Worm (Caenorhabditis elegans) whole organism, L2 larva: ENCODE data around the gene Y67D8C.9.
"Not testable (repeated sequence)": the region's sequence is repeated elsewhere in the genome, so short reads cannot be mapped to it uniquely, and the experiment has no call there.

Experiments
- C34F6.9 ChIP-seq: fragments of 150-350 bp; optimal IDR thresholded peaks from 2 replicates; lab custom pipeline; 2014; ENCODE audit warnings: missing biosample characterization, missing genetic modification characterization
- F13H6.1 ChIP-seq: sonication (generic microtip); optimal IDR thresholded peaks from 2 replicates; lab custom pipeline; 2016; ENCODE audit warnings: missing genetic modification characterization, missing compliant biosample characterization
- Y55F3AM.14 ChIP-seq: fragments of 200-800 bp; sonication (Bioruptor generic); optimal IDR thresholded peaks from 2 replicates; lab custom pipeline; 2018; ENCODE audit warnings: mild to moderate bottlenecking, missing genetic modification characterization, missing compliant biosample characterization
- ZK546.5 ChIP-seq: sonication (generic microtip); optimal IDR thresholded peaks from 2 replicates; lab custom pipeline; 2017; ENCODE audit warnings: missing biosample characterization, missing genetic modification characterization
- ama-1 ChIP-seq: fragments of 150-350 bp; optimal IDR thresholded peaks from 2 replicates; lab custom pipeline; 2018; ENCODE audit warnings: inconsistent platforms
- blmp-1 ChIP-seq: sonication (generic microtip); optimal IDR thresholded peaks from 2 replicates; lab custom pipeline; 2017; ENCODE audit warnings: missing genetic modification characterization, mild to moderate bottlenecking, missing compliant biosample characterization, antibody characterized with exemption, moderate library complexity; ENCODE audit not compliant: insufficient read depth
- ceh-16 ChIP-seq: fragments of 150-350 bp; optimal IDR thresholded peaks from 2 replicates; lab custom pipeline; 2014; ENCODE audit warnings: missing biosample characterization, missing genetic modification characterization
- ceh-82 ChIP-seq: fragments of 150-350 bp; optimal IDR thresholded peaks from 2 replicates; lab custom pipeline; 2014; ENCODE audit warnings: missing biosample characterization, missing genetic modification characterization
- crh-2 ChIP-seq: sonication (generic microtip); optimal IDR thresholded peaks from 2 replicates; lab custom pipeline; 2017; ENCODE audit warnings: missing biosample characterization, missing genetic modification characterization
- egl-27 ChIP-seq: sonication (generic microtip); optimal IDR thresholded peaks from 3 replicates; lab custom pipeline; 2017; ENCODE audit warnings: missing biosample characterization, missing genetic modification reagents, missing genetic modification characterization
- elt-1 ChIP-seq: fragments of 150-350 bp; optimal IDR thresholded peaks from 2 replicates; lab custom pipeline; 2014; ENCODE audit warnings: missing biosample characterization, missing genetic modification characterization
- elt-3 ChIP-seq: sonication (generic microtip); optimal IDR thresholded peaks from 2 replicates; lab custom pipeline; 2017; ENCODE audit warnings: missing biosample characterization, missing genetic modification characterization
- fos-1 ChIP-seq: fragments of 150-350 bp; optimal IDR thresholded peaks from 2 replicates; lab custom pipeline; 2014; ENCODE audit warnings: missing biosample characterization, missing genetic modification characterization
- gmeb-1 ChIP-seq: fragments of 150-350 bp; optimal IDR thresholded peaks from 2 replicates; lab custom pipeline; 2014; ENCODE audit warnings: missing biosample characterization, missing genetic modification characterization
- lin-11 ChIP-seq: fragments of 150-350 bp; sonication (generic microtip); optimal IDR thresholded peaks from 2 replicates; lab custom pipeline; 2014; ENCODE audit warnings: missing biosample characterization, missing genetic modification characterization, inconsistent platforms, mixed read lengths
- lin-13 ChIP-seq: fragments of 150-350 bp; optimal IDR thresholded peaks from 2 replicates; lab custom pipeline; 2014; ENCODE audit warnings: missing biosample characterization, missing genetic modification reagents, missing genetic modification characterization
- lin-39 ChIP-seq: fragments of 150-350 bp; optimal IDR thresholded peaks from 2 replicates; lab custom pipeline; 2014; ENCODE audit warnings: missing biosample characterization, missing genetic modification reagents, missing genetic modification characterization
- lsy-2 ChIP-seq, 2 experiments: fragments of 150-350 bp in 1 of 2; sonication (generic microtip) in 1 of 2; optimal IDR thresholded peaks; 2 replicates each; lab custom pipeline; 2014 to 2017; ENCODE audit warnings: missing biosample characterization in 2 of 2, missing genetic modification characterization in 2 of 2
- mab-5 ChIP-seq: fragments of 150-350 bp; optimal IDR thresholded peaks from 2 replicates; lab custom pipeline; 2014; ENCODE audit warnings: missing biosample characterization, missing genetic modification characterization
- mbf-1 ChIP-seq: sonication (generic microtip); optimal IDR thresholded peaks from 2 replicates; lab custom pipeline; 2017; ENCODE audit warnings: missing biosample characterization, missing genetic modification characterization
- mdl-1 ChIP-seq, 2 experiments: fragments of 150-350 bp in 1 of 2; sonication (generic microtip) in 1 of 2; optimal IDR thresholded peaks; 2 replicates each; lab custom pipeline; 2017; ENCODE audit warnings: missing biosample characterization in 2 of 2, missing genetic modification characterization in 2 of 2
- nhr-10 ChIP-seq: sonication (generic microtip); optimal IDR thresholded peaks from 2 replicates; lab custom pipeline; 2017; ENCODE audit warnings: missing biosample characterization, missing genetic modification characterization
- nhr-11 ChIP-seq: fragments of 150-350 bp; optimal IDR thresholded peaks from 2 replicates; lab custom pipeline; 2014; ENCODE audit warnings: missing biosample characterization, missing genetic modification characterization
- nhr-12 ChIP-seq: fragments of 150-350 bp; optimal IDR thresholded peaks from 2 replicates; lab custom pipeline; 2014; ENCODE audit warnings: missing biosample characterization, missing genetic modification characterization
- nhr-129 ChIP-seq: fragments of 150-350 bp; optimal IDR thresholded peaks from 2 replicates; lab custom pipeline; 2014; ENCODE audit warnings: missing biosample characterization, missing genetic modification characterization
- nhr-21 ChIP-seq: fragments of 150-350 bp; optimal IDR thresholded peaks from 2 replicates; lab custom pipeline; 2014; ENCODE audit warnings: missing biosample characterization, missing genetic modification characterization
- nhr-237 ChIP-seq: fragments of 150-350 bp; optimal IDR thresholded peaks from 2 replicates; lab custom pipeline; 2014; ENCODE audit warnings: missing biosample characterization, missing genetic modification characterization
- nhr-25 ChIP-seq: fragments of 150-350 bp; sonication (generic microtip); optimal IDR thresholded peaks from 3 replicates; lab custom pipeline; 2014; ENCODE audit warnings: missing biosample characterization, missing genetic modification characterization
- nhr-6 ChIP-seq: fragments of 150-350 bp; optimal IDR thresholded peaks from 2 replicates; lab custom pipeline; 2014; ENCODE audit warnings: missing biosample characterization, missing genetic modification characterization
- nhr-77 ChIP-seq: fragments of 150-350 bp; optimal IDR thresholded peaks from 2 replicates; lab custom pipeline; 2014; ENCODE audit warnings: missing biosample characterization, missing genetic modification characterization
- peb-1 ChIP-seq: fragments of 150-350 bp; optimal IDR thresholded peaks from 2 replicates; lab custom pipeline; 2014; ENCODE audit warnings: missing biosample characterization, missing genetic modification characterization
- sem-4 ChIP-seq: fragments of 150-350 bp; optimal IDR thresholded peaks from 2 replicates; lab custom pipeline; 2014; ENCODE audit warnings: missing biosample characterization, missing genetic modification reagents, missing genetic modification characterization
- skn-1 ChIP-seq: sonication (generic microtip); optimal IDR thresholded peaks from 2 replicates; lab custom pipeline; 2017; ENCODE audit warnings: missing biosample characterization, missing genetic modification characterization
- sma-3 ChIP-seq: sonication (generic microtip); optimal IDR thresholded peaks from 2 replicates; lab custom pipeline; 2016; ENCODE audit warnings: missing genetic modification reagents, missing genetic modification characterization, missing compliant biosample characterization
- sma-9 ChIP-seq, 2 experiments: fragments of 150-350 bp in 1 of 2; sonication (generic microtip) in 1 of 2; optimal IDR thresholded peaks; 2 replicates each; lab custom pipeline; 2014 to 2016; ENCODE audit warnings: missing genetic modification characterization in 2 of 2, mild to moderate bottlenecking in 1 of 2, missing biosample characterization in 1 of 2, missing compliant biosample characterization in 1 of 2, missing genetic modification reagents in 1 of 2, moderate library complexity in 1 of 2
- snpc-4 ChIP-seq: fragments of 150-350 bp; optimal IDR thresholded peaks from 2 replicates; lab custom pipeline; 2014; ENCODE audit warnings: missing biosample characterization, missing genetic modification characterization
- unc-55 ChIP-seq: fragments of 150-350 bp; sonication (generic microtip); optimal IDR thresholded peaks from 3 replicates; lab custom pipeline; 2014; ENCODE audit warnings: missing biosample characterization, missing genetic modification reagents, missing genetic modification characterization
- unc-62 ChIP-seq: fragments of 150-350 bp; optimal IDR thresholded peaks from 2 replicates; lab custom pipeline; 2014; ENCODE audit warnings: missing biosample characterization, missing genetic modification reagents, missing genetic modification characterization
- zag-1 ChIP-seq: fragments of 150-350 bp; optimal IDR thresholded peaks from 2 replicates; lab custom pipeline; 2014; ENCODE audit warnings: missing biosample characterization, missing genetic modification characterization
- ztf-1 ChIP-seq: fragments of 200-800 bp; sonication (Bioruptor generic); conservative IDR thresholded peaks from 2 replicates; pipeline ENCODE4 v1.3.6; 2022; ENCODE audit warnings: missing genetic modification characterization, missing compliant biosample characterization
- ztf-4 ChIP-seq: fragments of 150-350 bp; optimal IDR thresholded peaks from 2 replicates; lab custom pipeline; 2014; ENCODE audit warnings: missing biosample characterization, missing genetic modification characterization

The Y67D8C.9 gene

DNA sequence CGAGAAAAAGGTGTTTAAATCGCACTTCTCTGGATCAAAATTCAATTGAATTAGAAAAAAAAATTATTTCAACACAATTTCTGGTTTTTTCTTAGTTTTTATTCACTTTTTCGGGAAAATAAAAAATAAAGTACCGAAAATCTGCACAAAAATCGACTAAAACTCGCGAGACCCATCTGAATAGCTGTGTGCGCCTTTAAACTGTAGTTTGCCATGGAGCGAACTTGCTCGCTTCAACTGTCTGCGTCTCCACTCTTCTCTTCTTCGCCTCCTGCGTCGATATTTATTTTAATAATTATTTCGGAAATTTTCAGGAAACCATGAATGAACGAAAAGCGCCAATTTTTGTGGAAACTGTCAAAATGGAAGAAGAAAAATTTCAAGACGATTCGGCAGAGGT, 30.9 kb downstream of the Y67D8C.9 start:
- no peak for TF ChIP-seq skn-1 (tag; lab: Kevin White, UChicago)
- TF ChIP-seq peb-1 (tag; lab: Kevin White, UChicago) = no peak
- no peak for TF ChIP-seq fos-1 (tag; lab: Kevin White, UChicago)
- TF ChIP-seq crh-2 (tag; lab: Kevin White, UChicago) = no peak

ce11 chrIV:3055320-3055719, 31.4 kb downstream of the Y67D8C.9 start:
- TF ChIP-seq C34F6.9 = peak; percentile 30
- no peak for TF ChIP-seq sma-9 (GFP tag; optimal IDR thresholded peaks at IDR 0.05; lab: Kevin White, UChicago)
- no peak for TF ChIP-seq sma-9 (tag; optimal IDR thresholded peaks at IDR 0.05; lab: Kevin White, UChicago)
- TF ChIP-seq unc-55 = peak; percentile 43
- TF ChIP-seq mab-5 (tag; lab: Kevin White, UChicago) = no peak
- peak in 1 of 2 experiments; percentile 69 for TF ChIP-seq lsy-2 (tag; optimal IDR thresholded peaks at IDR 0.05; lab: Kevin White, UChicago)
- peak; percentile 28 for TF ChIP-seq lin-13 (GFP tag; lab: Kevin White, UChicago)
- TF ChIP-seq unc-62 = no peak
- no peak for TF ChIP-seq gmeb-1
- no peak for TF ChIP-seq nhr-11 (tag; lab: Kevin White, UChicago)

ce11 chrIV:3053428-3053827, 33.3 kb downstream of the Y67D8C.9 start, which contains the start of gene ivph-3:
Gene ivph-3 (plus strand): TSS chrIV:3053728.
- TF ChIP-seq elt-1 (tag; lab: Kevin White, UChicago) (no peak), ceh-16 (tag; lab: Kevin White, UChicago) (no peak), egl-27 (tag; lab: Kevin White, UChicago) (no peak), ZK546.5 (tag; lab: Kevin White, UChicago) (no peak), blmp-1 (tag; lab: Kevin White, UChicago) (no peak), lin-13 (GFP tag; lab: Kevin White, UChicago) (no peak), lsy-2 (tag; optimal IDR thresholded peaks at IDR 0.05; lab: Kevin White, UChicago) (no peak), sma-3 (no peak), fos-1 (tag; lab: Kevin White, UChicago) (no peak), elt-3 (tag; lab: Kevin White, UChicago) (no peak), crh-2 (tag; lab: Kevin White, UChicago) (no peak), peb-1 (tag; lab: Kevin White, UChicago) (no peak), nhr-10 (tag; lab: Kevin White, UChicago) (no peak)

DNA sequence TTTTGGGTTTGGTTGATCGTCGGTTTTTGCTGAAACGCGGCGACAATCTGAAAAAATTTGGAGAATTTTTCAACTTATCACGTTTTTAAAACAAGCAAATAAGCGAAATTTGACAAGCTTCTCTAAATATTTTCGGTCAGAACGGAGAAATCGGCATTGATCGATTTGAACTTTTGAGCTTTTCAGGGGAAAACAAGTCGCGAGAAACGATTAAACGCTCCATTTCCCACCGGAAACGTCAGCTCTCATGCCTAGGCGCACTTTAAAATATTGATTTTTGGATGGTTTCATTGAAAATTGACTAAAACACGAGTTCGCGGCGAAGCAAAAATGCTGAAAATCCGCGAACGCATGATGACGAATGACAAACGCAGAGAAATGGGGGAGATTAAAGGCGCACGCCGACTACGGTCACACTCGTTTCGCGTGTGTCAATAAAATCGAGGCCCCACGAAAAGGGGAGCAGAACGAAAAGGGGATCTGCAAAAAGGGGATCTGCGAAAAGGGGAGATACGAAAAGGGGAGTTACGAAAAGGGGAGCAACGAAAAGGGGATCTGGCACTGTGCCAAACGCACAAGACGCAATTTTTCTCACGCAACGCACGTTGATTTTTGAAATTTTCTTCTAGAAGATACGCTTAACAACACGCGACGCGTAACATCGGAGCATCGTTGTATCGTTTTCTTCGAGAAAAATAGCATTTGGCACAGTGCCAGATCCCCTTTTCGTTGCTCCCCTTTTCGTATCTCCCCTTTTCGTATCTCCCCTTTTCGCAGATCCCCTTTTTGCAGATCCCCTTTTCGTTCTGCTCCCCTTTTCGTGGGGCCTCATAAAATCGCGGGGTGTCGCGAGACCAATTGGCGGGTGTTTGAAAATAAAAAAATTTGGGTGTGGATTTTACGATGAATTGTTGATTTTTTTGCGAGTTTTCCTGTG, 36.4 kb downstream of the Y67D8C.9 start, which contains the start of gene eel-1:
eel-1 (minus strand) TSS at position 51 of the 937 bp plus-strand sequence.
- peak; percentile 79 for TF ChIP-seq ZK546.5 (tag; lab: Kevin White, UChicago)
- peak; percentile 96 for TF ChIP-seq mab-5 (tag; lab: Kevin White, UChicago)
- 0 out of 2 replicates have a peak, but pooled peaks have one; percentile 63 for TF ChIP-seq ztf-1 (GFP tag; lab: Robert Waterston, UW)
- TF ChIP-seq nhr-25 (tag; lab: Kevin White, UChicago) = peak; percentile 90
- TF ChIP-seq ama-1 = peak; percentile 61
- TF ChIP-seq nhr-21 = peak; percentile 89
- TF ChIP-seq sma-3 = peak; percentile 98
- peak; percentile 92 for TF ChIP-seq gmeb-1
- TF ChIP-seq nhr-129 (tag; lab: Kevin White, UChicago) = peak; percentile 82
- TF ChIP-seq ztf-4 (tag; lab: Kevin White, UChicago) = peak; percentile 82
- peak; percentile 80 for TF ChIP-seq C34F6.9
- peak; percentile 29 for TF ChIP-seq unc-62
- peak; percentile 98 to 99 for TF ChIP-seq lsy-2 (tag; optimal IDR thresholded peaks at IDR 0.05; lab: Kevin White, UChicago)
- peak; percentile 66 for TF ChIP-seq fos-1 (tag; lab: Kevin White, UChicago)
- TF ChIP-seq lin-11 = peak; percentile 75
- peak; percentile 21 to 72 for TF ChIP-seq mdl-1 (tag; optimal IDR thresholded peaks at IDR 0.05; lab: Kevin White, UChicago)
- peak; percentile 6 for TF ChIP-seq mbf-1 (tag; lab: Kevin White, UChicago)
- TF ChIP-seq nhr-237 (tag; lab: Kevin White, UChicago) = peak; percentile 3
- peak; percentile 88 for TF ChIP-seq crh-2 (tag; lab: Kevin White, UChicago)
- peak; percentile 97 for TF ChIP-seq lin-13 (GFP tag; lab: Kevin White, UChicago)
- peak; percentile 96 for TF ChIP-seq F13H6.1 (tag; lab: Kevin White, UChicago)
- peak; percentile 95 for TF ChIP-seq sma-9 (GFP tag; optimal IDR thresholded peaks at IDR 0.05; lab: Kevin White, UChicago)
- TF ChIP-seq sma-9 (tag; optimal IDR thresholded peaks at IDR 0.05; lab: Kevin White, UChicago) = not testable (repeated sequence)
- TF ChIP-seq nhr-10 (tag; lab: Kevin White, UChicago) = peak; percentile 60
- peak; percentile 23 for TF ChIP-seq nhr-12 (tag; lab: Kevin White, UChicago)
- peak; percentile 87 for TF ChIP-seq nhr-6 (tag; lab: Kevin White, UChicago)
- TF ChIP-seq ceh-82 (tag; lab: Kevin White, UChicago) = peak; percentile 83
- TF ChIP-seq egl-27 (tag; lab: Kevin White, UChicago) = peak; percentile 56
- TF ChIP-seq blmp-1 (tag; lab: Kevin White, UChicago) = peak; percentile 28
- TF ChIP-seq unc-55 = peak; percentile 84
- peak; percentile 47 for TF ChIP-seq zag-1 (tag; lab: Kevin White, UChicago)
- TF ChIP-seq nhr-77 (tag; lab: Kevin White, UChicago) = peak; percentile 7
- peak; percentile 63 for TF ChIP-seq lin-39
- peak; percentile 91 for TF ChIP-seq sem-4 (tag; lab: Kevin White, UChicago)
- peak; percentile 35 for TF ChIP-seq snpc-4 (tag; lab: Kevin White, UChicago)
- peak; percentile 91 for TF ChIP-seq Y55F3AM.14
